Fruit fly (Drosophila melanogaster) S2 (cell line): ENCODE data around the gene Nna1.

Source experiments
- CG8478 ChIP-seq: fragments of >200 bp; optimal IDR thresholded peaks from 2 replicates; lab custom pipeline; 2018
- CTCF ChIP-seq, 2 experiments: fragments of >200 bp; optimal IDR thresholded peaks; 2 replicates each; lab custom pipeline; 2018

DNA sequence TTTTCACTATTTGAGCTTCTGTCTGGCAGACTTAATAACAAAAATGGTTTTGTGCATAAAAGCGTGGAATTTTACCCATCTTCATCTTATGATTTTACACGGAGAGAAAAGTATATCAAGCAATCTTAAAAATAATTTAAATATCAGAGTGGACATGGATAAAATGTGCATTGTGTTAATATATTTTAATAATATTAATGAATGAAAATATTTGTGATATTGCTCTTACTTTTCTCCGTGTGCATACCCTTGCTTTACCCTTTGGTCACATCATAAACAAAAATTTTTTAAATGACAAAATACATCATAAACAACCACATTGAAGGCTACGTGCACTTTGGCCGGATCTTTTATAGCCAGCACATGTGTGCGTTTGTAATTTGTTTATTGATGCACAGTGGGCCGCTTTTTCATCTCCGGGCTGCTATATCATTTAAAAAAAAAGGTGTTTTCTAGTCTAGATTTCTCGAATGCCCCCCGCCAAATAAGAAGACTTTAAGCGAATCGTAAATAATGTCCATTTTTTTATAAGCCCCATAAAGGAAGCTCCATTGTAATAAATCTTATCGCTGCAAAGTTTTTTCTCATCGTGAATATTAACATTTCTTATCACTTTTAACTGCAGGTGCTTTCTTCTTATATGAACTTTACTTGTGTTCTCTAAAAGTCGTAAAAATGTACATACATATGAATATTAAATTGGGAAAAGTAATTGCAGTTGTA is 72.5 kb downstream of the Nna1 start:
- TF ChIP-seq CG8478 (lab: Kevin White, UChicago) (no peak), CTCF (optimal IDR thresholded peaks at IDR 0.05; lab: Kevin White, UChicago) (no peak)
